Worm (Caenorhabditis elegans): Measurements from ENCODE around the gene srsx-28.

DNA sequence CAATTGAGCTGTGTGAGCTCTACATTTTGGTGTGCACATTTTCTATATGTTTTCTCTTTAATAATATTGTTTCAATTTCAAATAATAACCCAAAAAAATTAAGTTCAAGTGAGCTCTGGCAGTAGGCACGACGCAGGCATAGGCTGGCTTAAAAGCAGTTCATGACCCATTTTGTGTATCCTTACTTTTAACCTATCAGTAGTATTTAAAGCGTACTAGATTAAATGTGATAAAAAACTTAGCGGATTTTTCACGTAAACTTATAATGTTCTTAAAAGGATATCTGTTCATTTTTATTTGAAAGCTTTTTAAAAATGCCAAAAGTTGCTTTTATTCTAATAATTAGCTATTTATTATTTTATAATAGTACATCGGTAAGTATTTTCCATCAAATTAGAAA, 29.1 kb upstream of the srsx-28 start, which contains the start of gene C08B6.6:
- TF ChIP-seq scrt-1 (GFP tag; IDR thresholded peaks at IDR 0.05) (no peak), ama-1 (optimal IDR thresholded peaks at IDR 0.05) (no peak), tbx-37 (GFP tag; conservative IDR thresholded peaks at IDR 0.05) (no peak), F13C5.2 (tag; optimal IDR thresholded peaks at IDR 0.05) (no peak), tra-4 (tag; optimal IDR thresholded peaks at IDR 0.05) (no peak), hmg-4 (GFP tag; optimal IDR thresholded peaks at IDR 0.05) (no peak), ceh-36 (tag; optimal IDR thresholded peaks at IDR 0.05) (no peak), B0310.2 (tag; optimal IDR thresholded peaks at IDR 0.05) (no peak), hnd-1 (tag; optimal IDR thresholded peaks at IDR 0.05) (no peak), tbx-11 (GFP tag; IDR thresholded peaks at IDR 0.05) (no peak), sea-1 (GFP tag; conservative IDR thresholded peaks at IDR 0.05) (no peak), ets-7 (tag; optimal IDR thresholded peaks at IDR 0.05) (no peak), flt-1 (GFP tag; IDR thresholded peaks at IDR 0.05) (no peak)

Measured in whole organism, early embryonic.